Worm (Caenorhabditis elegans): ENCODE measurements around the gene psmd-9.

The psmd-9 gene

ce11 chrII:6883716-6884115 lies 18.2 kb upstream of the psmd-9 start, which contains the start of gene pmp-1 (continued):
- TF ChIP-seq spr-3 (GFP tag; optimal IDR thresholded peaks at IDR 0.05) (no peak), lir-3 (tag; optimal IDR thresholded peaks at IDR 0.05) (no peak), Y105C5A.15 (GFP tag; IDR thresholded peaks at IDR 0.05) (no peak), dmd-6 (GFP tag; IDR thresholded peaks at IDR 0.05) (peak; percentile 54), zip-11 (GFP tag; IDR thresholded peaks at IDR 0.05) (no peak), egl-43 (GFP tag; IDR thresholded peaks at IDR 0.05) (no peak), ama-1 (optimal IDR thresholded peaks at IDR 0.05) (no peak), rbr-2 (tag; optimal IDR thresholded peaks at IDR 0.05) (no peak), jun-1 (tag; optimal IDR thresholded peaks at IDR 0.05) (no peak), ceh-20 (GFP tag; IDR thresholded peaks at IDR 0.05) (peak; percentile 44; the same call in 1 of the 2 replicates), nhr-10 (tag; optimal IDR thresholded peaks at IDR 0.05) (no peak), Y75B8A.6 (GFP tag; IDR thresholded peaks at IDR 0.05) (no peak)

- TF ChIP-seq gei-8 (GFP tag; optimal IDR thresholded peaks at IDR 0.05) (no peak), php-3 (GFP tag; IDR thresholded peaks at IDR 0.05) (peak; percentile 84), cey-2 (tag; optimal IDR thresholded peaks at IDR 0.05; ENCODE audit: borderline replicate concordance, insufficient read depth) (no peak), skn-1 (tag; optimal IDR thresholded peaks at IDR 0.05) (no peak), nhr-102 (tag; optimal IDR thresholded peaks at IDR 0.05) (no peak), jun-1 (tag; optimal IDR thresholded peaks at IDR 0.05) (no peak), daf-16 (GFP tag; optimal IDR thresholded peaks at IDR 0.05) (no peak), daf-16 (tag; optimal IDR thresholded peaks at IDR 0.05) (peak; percentile 58), lin-39 (tag; optimal IDR thresholded peaks at IDR 0.05) (no peak), hmg-1.1 (GFP tag; IDR thresholded peaks at IDR 0.05) (no peak), arid-1 (GFP tag; conservative IDR thresholded peaks at IDR 0.05) (no peak), nhr-237 (tag; optimal IDR thresholded peaks at IDR 0.05) (no peak), ceh-44 (GFP tag; IDR thresholded peaks at IDR 0.05) (no peak), daf-12 (tag; optimal IDR thresholded peaks at IDR 0.05) (no peak), spr-1 (tag; optimal IDR thresholded peaks at IDR 0.05) (no peak), Y105C5A.15 (GFP tag; IDR thresholded peaks at IDR 0.05) (no peak), lin-38 (GFP tag; IDR thresholded peaks at IDR 0.05) (no peak), nhr-28 (tag; optimal IDR thresholded peaks at IDR 0.05) (no peak), nhr-25 (tag; optimal IDR thresholded peaks at IDR 0.05; ENCODE audit: borderline replicate concordance, insufficient read depth) (no peak), unc-62 (GFP tag; optimal IDR thresholded peaks at IDR 0.05 in 1 of 2) (no peak), unc-62 (tag; optimal IDR thresholded peaks at IDR 0.05) (no peak), nhr-11 (tag; optimal IDR thresholded peaks at IDR 0.05) (no peak), snpc-4 (tag; optimal IDR thresholded peaks at IDR 0.05) (no peak), ZK546.5 (tag; optimal IDR thresholded peaks at IDR 0.05) (no peak), aly-2 (tag; optimal IDR thresholded peaks at IDR 0.05) (no peak), lin-1 (GFP tag; IDR thresholded peaks at IDR 0.05) (no peak), saeg-2 (GFP tag; IDR thresholded peaks at IDR 0.05) (no peak), nhr-111 (GFP tag; optimal IDR thresholded peaks at IDR 0.05) (no peak), ceh-62 (tag; optimal IDR thresholded peaks at IDR 0.05) (no peak), dve-1 (tag; optimal IDR thresholded peaks at IDR 0.05; ENCODE audit: insufficient read depth) (peak; percentile 37), mxl-2 (GFP tag; conservative IDR thresholded peaks at IDR 0.05) (no peak), pqm-1 (tag; optimal IDR thresholded peaks at IDR 0.05) (peak; percentile 29), ceh-82 (tag; optimal IDR thresholded peaks at IDR 0.05) (no peak)
These were observed 17.3 kb upstream of the psmd-9 start for ce11 chrII:6884568-6884967.

All from whole organism, L4 larva.